Worm (Caenorhabditis elegans): ENCODE results near the gene F02D10.3.

F02D10.3 gene

DNA sequence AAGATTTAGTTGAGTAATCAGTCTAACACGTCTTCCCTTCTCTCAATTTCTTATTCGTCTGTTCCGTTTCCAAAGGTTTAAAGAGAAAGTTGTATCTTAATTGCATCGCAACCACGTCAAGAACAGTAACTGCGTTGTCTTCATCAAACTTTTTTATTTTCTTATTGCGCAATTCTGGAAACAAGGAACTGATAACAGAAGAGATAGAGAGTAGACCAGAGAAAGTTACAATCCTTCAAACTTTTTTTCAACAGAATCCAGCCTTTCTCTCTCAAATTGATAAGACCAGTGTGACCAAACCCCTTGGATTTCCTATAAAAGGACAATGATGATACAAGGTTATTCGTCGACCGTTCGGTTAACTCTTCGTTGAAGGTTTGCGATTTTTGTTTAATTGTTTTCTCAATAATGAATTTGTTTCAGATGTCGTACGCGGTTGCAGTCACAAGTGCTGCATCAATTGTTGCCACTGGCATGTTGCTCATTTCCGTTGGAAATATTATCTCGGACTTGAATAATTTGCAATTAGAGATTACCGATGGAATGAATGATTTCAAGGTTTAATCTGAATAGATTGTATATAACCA, 6.7 kb upstream of the F02D10.3 start, which contains the start of gene col-184 (continued):
- TF ChIP-seq ama-1 (optimal IDR thresholded peaks at IDR 0.05) = no peak
- no peak for TF ChIP-seq nhr-237 (tag; optimal IDR thresholded peaks at IDR 0.05)
- no peak for TF ChIP-seq F44E2.7 (GFP tag; IDR thresholded peaks at IDR 0.05)
- no peak for TF ChIP-seq nhr-77 (tag; optimal IDR thresholded peaks at IDR 0.05)
- no peak for TF ChIP-seq ceh-28 (tag; optimal IDR thresholded peaks at IDR 0.05)
- TF ChIP-seq ceh-20 (GFP tag; IDR thresholded peaks at IDR 0.05) = 0 out of 2 replicates have a peak, but pooled peaks have one; percentile 31
- TF ChIP-seq F26F4.8 (GFP tag; conservative IDR thresholded peaks at IDR 0.05) = no peak

DNA sequence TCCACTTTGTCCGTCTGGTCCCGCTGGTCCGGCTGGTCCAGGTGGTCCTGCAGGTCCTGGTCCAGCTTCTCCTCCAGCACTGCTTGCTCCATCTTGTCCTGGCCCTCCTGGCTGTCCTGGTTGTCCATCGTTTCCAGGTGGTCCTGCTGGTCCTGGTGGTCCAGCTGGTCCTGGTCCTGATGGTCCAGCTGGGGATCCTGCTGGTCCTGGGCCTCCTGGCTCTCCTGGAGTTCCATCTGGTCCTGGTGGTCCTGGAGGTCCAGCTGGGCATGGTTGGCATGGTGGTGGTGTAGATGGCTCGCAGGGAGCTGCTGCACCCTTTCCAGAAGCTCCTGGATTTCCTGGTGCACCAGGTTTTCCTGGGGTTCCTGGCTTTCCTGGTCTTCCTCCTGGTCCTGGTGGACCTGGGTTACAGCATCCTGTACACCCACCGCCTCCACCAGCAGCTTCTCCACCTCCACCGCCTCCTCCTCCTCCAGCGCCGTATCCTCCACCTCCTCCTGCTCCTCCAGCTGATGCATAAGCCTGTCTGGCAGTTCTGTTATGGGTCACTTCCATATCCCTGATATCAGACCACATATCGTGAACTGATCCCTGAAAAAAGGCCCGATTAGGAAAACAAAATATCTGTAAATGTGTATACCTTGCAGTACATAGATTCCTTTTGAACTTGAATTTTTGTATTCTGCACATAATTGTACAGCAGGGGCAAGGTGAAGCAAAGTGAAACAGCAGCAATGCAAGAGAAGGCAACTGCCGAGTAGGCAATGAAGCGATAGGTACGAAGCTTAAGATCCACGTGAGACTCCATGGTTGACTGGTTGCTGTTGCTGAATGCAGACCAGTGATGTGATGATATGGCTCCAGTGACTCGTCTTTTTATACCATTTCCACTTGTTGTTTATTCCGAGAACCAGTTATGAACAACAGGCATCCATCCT, 4.8 kb upstream of the F02D10.3 start, which contains the start of gene col-183:
Gene col-183 (minus strand): TSS at position 839 of the 941 bp plus-strand sequence.
- TF ChIP-seq unc-62 (GFP tag; optimal IDR thresholded peaks at IDR 0.05 in 1 of 2) (peak in 1 of 2 experiments; percentile 99), unc-62 (tag; optimal IDR thresholded peaks at IDR 0.05) (no peak), aha-1 (tag) (no peak), lin-15B (tag; optimal IDR thresholded peaks at IDR 0.05) (no peak), pha-4 (GFP tag; IDR thresholded peaks at IDR 0.05) (peak; percentile 7; the same call in 1 of the 2 replicates), pha-4 (tag; optimal IDR thresholded peaks at IDR 0.05) (no peak), set-16 (GFP tag; IDR thresholded peaks at IDR 0.05) (peak; percentile 96), nhr-41 (GFP tag; IDR thresholded peaks at IDR 0.05) (no peak)

DNA sequence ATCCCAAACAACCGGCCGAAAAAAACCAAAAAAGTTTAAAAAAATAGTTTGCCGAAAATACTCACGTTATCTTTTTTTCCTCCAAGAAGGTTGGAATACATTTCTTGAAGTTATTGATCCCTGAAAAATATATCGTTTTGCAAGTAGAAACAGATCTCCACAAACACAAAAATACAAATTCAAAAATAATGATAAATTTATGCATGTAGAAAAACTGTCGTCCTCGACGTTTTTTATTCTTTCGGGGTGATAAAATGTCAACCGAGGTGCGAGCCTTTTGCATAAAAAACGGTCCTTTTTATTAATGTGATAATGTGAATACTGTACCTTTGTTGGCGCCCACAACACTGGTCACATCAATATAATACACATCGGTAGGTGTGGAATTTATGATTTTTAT, 1.4 kb upstream of the F02D10.3 start, which contains the start of gene F02D10.2:
Gene F02D10.2 (minus strand): TSS at position 101 of the 400 bp plus-strand sequence.
- TF ChIP-seq R02D3.7 (tag; optimal IDR thresholded peaks at IDR 0.05) (no peak), F26F4.8 (GFP tag; conservative IDR thresholded peaks at IDR 0.05) (no peak), lim-7 (GFP tag; IDR thresholded peaks at IDR 0.05) (no peak), lin-13 (GFP tag; optimal IDR thresholded peaks at IDR 0.05) (no peak), spr-3 (GFP tag; optimal IDR thresholded peaks at IDR 0.05) (no peak), zip-11 (GFP tag; IDR thresholded peaks at IDR 0.05) (no peak), nhr-102 (tag; optimal IDR thresholded peaks at IDR 0.05) (no peak), jun-1 (tag; optimal IDR thresholded peaks at IDR 0.05) (no peak), daf-16 (GFP tag; optimal IDR thresholded peaks at IDR 0.05) (no peak), daf-16 (tag; optimal IDR thresholded peaks at IDR 0.05) (no peak), zfp-3 (GFP tag; conservative IDR thresholded peaks at IDR 0.05) (no peak), fos-1 (tag; optimal IDR thresholded peaks at IDR 0.05) (no peak), ceh-62 (tag; optimal IDR thresholded peaks at IDR 0.05) (no peak)

ce11 chrX:13456442-13456841, 6.0 kb downstream of the F02D10.3 start, which contains the start of gene flr-1:
Gene flr-1, minus strand, starts transcription at chrX:13456542.
- peak; percentile 2 for TF ChIP-seq aha-1 (tag)
- no peak for TF ChIP-seq nhr-102 (tag; optimal IDR thresholded peaks at IDR 0.05)
- TF ChIP-seq ZK337.2 (GFP tag; IDR thresholded peaks at IDR 0.05) = no peak

ce11 chrX:13451578-13451977, 10.8 kb downstream of the F02D10.3 start, which contains the start of gene F02D10.6:
Gene F02D10.6, minus strand, starts transcription at chrX:13451678.
- TF ChIP-seq nhr-42 (GFP tag; IDR thresholded peaks at IDR 0.05) (no peak), unc-62 (GFP tag; optimal IDR thresholded peaks at IDR 0.05 in 1 of 2) (peak in 1 of 2 experiments; percentile 50), unc-62 (tag; optimal IDR thresholded peaks at IDR 0.05) (no peak)

ce11 chrX:13448665-13449099, 13.7 kb downstream of the F02D10.3 start:
- TF ChIP-seq hlh-30 (tag; optimal IDR thresholded peaks at IDR 0.05; ENCODE audit: insufficient read depth) (peak; percentile 88), zip-11 (GFP tag; IDR thresholded peaks at IDR 0.05) (0 out of 2 replicates have a peak, but pooled peaks have one; percentile 38), zfp-2 (tag; optimal IDR thresholded peaks at IDR 0.05) (peak; percentile 51), mep-1 (tag; optimal IDR thresholded peaks at IDR 0.05) (peak; percentile 84), Y5F2A.4 (GFP tag; optimal IDR thresholded peaks at IDR 0.05) (peak; percentile 64), daf-19 (GFP tag; conservative IDR thresholded peaks at IDR 0.05) (peak; percentile 93), madf-9 (GFP tag; conservative IDR thresholded peaks at IDR 0.05) (peak; percentile 61), ceh-32 (tag; optimal IDR thresholded peaks at IDR 0.05; ENCODE audit: poor library complexity) (peak; percentile 29), rbr-2 (tag; optimal IDR thresholded peaks at IDR 0.05) (peak; percentile 79), lir-3 (tag; optimal IDR thresholded peaks at IDR 0.05) (peak; percentile 78), Y48G9A.11 (GFP tag; IDR thresholded peaks at IDR 0.05) (peak; percentile 82; the same call in 1 of the 2 replicates), nhr-41 (GFP tag; IDR thresholded peaks at IDR 0.05) (peak; percentile 74; the same call in 1 of the 2 replicates), nhr-102 (tag; optimal IDR thresholded peaks at IDR 0.05) (peak; percentile 82), mxl-3 (GFP tag; optimal IDR thresholded peaks at IDR 0.05) (peak; percentile 75), nhr-77 (tag; optimal IDR thresholded peaks at IDR 0.05) (peak; percentile 58)
